Fruit fly (Drosophila melanogaster) whole organism, prepupa: Measurements from ENCODE around the gene RpS14a.

Experiments
- CG16779 ChIP-seq: fragments of 200-800 bp; sonication (Bioruptor generic); optimal IDR thresholded peaks from 3 replicates; lab custom pipeline; 2017; ENCODE audit warnings: missing biosample characterization, mild to moderate bottlenecking, missing genetic modification characterization
- CG32006 ChIP-seq: fragments of 200-800 bp; sonication (Bioruptor generic); optimal IDR thresholded peaks from 3 replicates; lab custom pipeline; 2017; ENCODE audit warnings: missing biosample characterization, mild to moderate bottlenecking, missing genetic modification characterization
- CG6854 ChIP-seq: fragments of 200-800 bp; sonication (Bioruptor generic); optimal IDR thresholded peaks from 2 replicates; lab custom pipeline; 2017; ENCODE audit warnings: missing biosample characterization, mild to moderate bottlenecking, missing genetic modification characterization
- Hr4 ChIP-seq: fragments of 200-800 bp; sonication (Bioruptor generic); optimal IDR thresholded peaks from 3 replicates; lab custom pipeline; 2016; ENCODE audit warnings: missing biosample characterization, missing genetic modification characterization
- Lpt ChIP-seq: fragments of 200-800 bp; sonication (Bioruptor generic); optimal IDR thresholded peaks from 3 replicates; lab custom pipeline; 2016; ENCODE audit warnings: missing biosample characterization, missing genetic modification characterization
- OdsH ChIP-seq: fragments of 200-800 bp; sonication (Bioruptor generic); optimal IDR thresholded peaks from 3 replicates; lab custom pipeline; 2016; ENCODE audit warnings: missing biosample characterization, missing genetic modification characterization
- acj6 ChIP-seq: fragments of 200-800 bp; sonication (Bioruptor generic); optimal IDR thresholded peaks from 3 replicates; lab custom pipeline; 2016; ENCODE audit warnings: missing biosample characterization, missing genetic modification characterization
- fkh ChIP-seq: fragments of 200-800 bp; sonication (Bioruptor generic); optimal IDR thresholded peaks from 3 replicates; lab custom pipeline; 2017; ENCODE audit warnings: missing biosample characterization, mild to moderate bottlenecking, missing genetic modification characterization, moderate library complexity

DNA sequence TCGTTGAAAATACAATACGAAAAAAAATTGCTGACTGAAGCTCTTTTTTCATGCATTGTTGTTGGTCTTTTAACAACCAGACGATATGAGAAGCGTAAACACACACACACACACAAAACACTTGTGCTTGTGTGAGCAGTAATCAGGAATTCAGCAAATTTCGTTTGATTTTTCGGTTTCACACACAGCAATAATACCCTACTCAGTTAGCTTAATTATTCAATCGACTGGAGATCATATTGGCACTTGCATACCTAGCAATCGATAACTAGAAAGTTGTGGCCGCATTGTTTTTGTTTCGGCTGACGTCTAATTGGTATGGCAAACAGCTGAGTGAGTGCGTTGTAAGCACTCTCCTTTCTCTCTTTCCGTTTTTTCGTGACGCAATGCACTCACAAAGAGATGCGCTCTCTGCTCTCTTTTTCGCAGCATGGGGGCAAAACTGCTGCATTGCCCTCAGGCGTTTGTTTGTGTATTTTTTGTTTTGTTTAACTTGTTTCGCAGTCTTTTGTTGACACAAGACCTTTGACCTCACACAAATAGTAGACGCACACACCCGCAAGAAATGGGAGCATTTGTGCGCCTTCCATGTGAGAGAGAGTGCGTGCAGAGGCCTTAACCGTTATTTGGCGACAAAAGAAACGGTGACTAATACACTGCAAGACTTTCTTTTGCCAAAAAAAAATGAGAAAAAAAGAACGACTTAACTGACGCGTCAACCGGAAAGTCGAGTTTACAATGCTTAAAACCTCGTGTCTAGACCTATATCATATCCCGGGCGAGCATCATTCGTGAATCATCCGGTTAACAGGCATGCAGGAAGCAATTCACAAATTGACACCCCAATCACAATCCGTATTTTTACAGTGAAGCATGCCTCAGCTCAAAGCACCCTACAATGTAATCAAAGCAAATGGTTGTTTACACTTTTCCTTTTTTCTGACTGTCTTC lies 11.5 kb downstream of the RpS14a start:
- TF ChIP-seq CG32006 (GFP tag; lab: Kevin White, UChicago) (peak; percentile 71), Hr4 (peak; percentile 68), OdsH (GFP tag; lab: Kevin White, UChicago) (peak; percentile 55), CG6854 (GFP tag; lab: Kevin White, UChicago) (peak; percentile 35), Lpt (peak; percentile 48), CG16779 (tag; lab: Kevin White, UChicago) (peak; percentile 58), acj6 (GFP tag; lab: Kevin White, UChicago) (peak; percentile 56), fkh (GFP tag; lab: Kevin White, UChicago) (peak; percentile 72)
